Fruit fly (Drosophila melanogaster) whole organism: ENCODE results near the gene CG18178.

Experiments used
- CG8478 ChIP-seq: fragments of >200 bp; optimal IDR thresholded peaks from 2 replicates; lab custom pipeline; 2018; ENCODE audit warnings: inconsistent platforms
- EcR ChIP-seq, 2 experiments: fragments of >200 bp; optimal IDR thresholded peaks; 2 replicates each; lab custom pipeline; 2017; ENCODE audit warnings: missing biosample characterization in 2 of 2, missing genetic modification characterization in 2 of 2, missing genetic modification reagents in 2 of 2
- pan ChIP-seq: fragments of >200 bp; optimal IDR thresholded peaks from 2 replicates; lab custom pipeline; 2017
- psq ChIP-seq: fragments of >200 bp; optimal IDR thresholded peaks from 2 replicates; lab custom pipeline; 2017
- usp ChIP-seq: fragments of >200 bp; optimal IDR thresholded peaks from 2 replicates; lab custom pipeline; 2017; ENCODE audit warnings: missing biosample characterization, missing genetic modification characterization, mixed read lengths

- no peak for TF ChIP-seq psq (lab: Kevin White, UChicago)
- TF ChIP-seq pan (lab: Kevin White, UChicago) = no peak
- TF ChIP-seq usp (GFP tag; lab: Kevin White, UChicago) = no peak
- no peak for TF ChIP-seq CG8478 (lab: Kevin White, UChicago)
- no peak for TF ChIP-seq EcR (GFP tag; optimal IDR thresholded peaks at IDR 0.05; lab: Kevin White, UChicago)
Measured at dm6 chr3L:9717839-9718238, 1.1 kb downstream of the CG18178 start.
